Fruit fly (Drosophila melanogaster) S2 (cell line): ENCODE data around the gene Kul.

ENCODE experiments used
- CG8478 ChIP-seq: fragments of >200 bp; optimal IDR thresholded peaks from 2 replicates; lab custom pipeline; 2018
- CTCF ChIP-seq, 2 experiments: fragments of >200 bp; optimal IDR thresholded peaks; 2 replicates each; lab custom pipeline; 2018

DNA sequence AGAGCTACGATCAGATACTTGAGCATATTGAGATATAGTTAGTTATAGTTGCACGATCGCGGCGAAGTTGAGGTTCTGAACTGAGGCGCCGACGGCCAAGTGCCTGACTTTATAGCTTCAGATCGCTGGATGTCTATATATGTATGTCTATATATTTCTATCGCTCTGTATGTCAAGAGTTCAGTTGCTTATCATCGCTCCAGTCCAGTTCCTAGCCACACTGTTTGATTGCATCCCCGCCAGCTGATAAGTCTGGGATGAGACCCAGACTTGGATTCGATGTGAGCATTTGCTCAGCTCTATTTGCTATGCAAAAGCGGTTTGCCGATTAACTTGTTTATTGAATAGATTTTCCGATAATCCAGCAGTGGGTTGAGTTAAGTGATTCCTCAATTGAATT is 38.9 kb upstream of the Kul start:
- TF ChIP-seq CTCF (optimal IDR thresholded peaks at IDR 0.05; lab: Kevin White, UChicago) (no peak), CG8478 (lab: Kevin White, UChicago) (no peak)
